Fruit fly (Drosophila melanogaster): Measurements from ENCODE around the gene CG2258.

The CG2258 gene

DNA sequence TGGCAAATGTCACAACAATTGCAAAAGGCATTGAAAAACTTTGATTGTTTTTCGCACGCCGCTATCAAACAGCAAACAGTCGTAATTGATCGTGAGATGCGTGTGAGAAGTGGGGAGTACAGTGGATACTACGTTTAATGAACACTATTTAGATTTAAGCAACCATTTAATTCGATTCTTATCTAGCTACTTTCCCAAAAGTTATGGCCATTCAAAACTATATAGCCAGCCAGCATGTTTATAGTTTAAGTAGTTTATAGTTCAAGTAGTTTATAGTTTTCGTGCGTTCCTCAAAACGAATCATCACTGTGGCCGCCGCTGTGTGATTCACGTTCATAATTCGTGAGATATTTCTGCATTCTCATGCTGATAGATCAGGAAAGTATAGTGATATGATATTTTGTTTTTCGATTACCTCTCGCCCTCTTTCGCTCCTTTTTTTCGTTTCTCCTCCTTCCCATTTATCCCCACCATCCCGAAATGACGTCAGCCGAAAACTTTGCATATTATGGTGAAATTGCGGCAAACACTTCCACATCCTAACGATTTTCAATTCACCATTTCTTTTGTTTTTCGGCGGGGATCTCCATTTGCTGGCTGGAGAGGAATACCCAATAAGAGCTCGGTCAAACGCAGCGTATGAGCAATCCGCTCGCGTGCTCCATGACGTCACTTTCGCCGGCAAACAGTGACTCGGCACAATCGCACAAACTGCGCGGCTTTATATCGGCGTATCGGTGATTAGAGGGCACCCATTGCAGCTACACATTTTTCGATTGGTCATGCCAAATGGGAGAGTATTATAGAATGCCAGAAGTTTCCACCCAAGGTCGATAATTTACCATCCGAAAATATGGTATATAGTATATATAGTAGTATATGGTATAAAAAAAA, 11.7 kb upstream of the CG2258 start (continued):
- TF ChIP-seq CG1233 (GFP tag; optimal IDR thresholded peaks at IDR 0.05) = no peak
- no peak for TF ChIP-seq cg (GFP tag; optimal IDR thresholded peaks at IDR 0.05)
- no peak for TF ChIP-seq CG17802 (tag; optimal IDR thresholded peaks at IDR 0.05)
- peak; percentile 69 for TF ChIP-seq CG7786 (GFP tag; optimal IDR thresholded peaks at IDR 0.05)
- peak; percentile 29 for TF ChIP-seq Side (GFP tag; optimal IDR thresholded peaks at IDR 0.05)
- TF ChIP-seq fru (optimal IDR thresholded peaks at IDR 0.05) = no peak
- peak; percentile 48; the same call in 1 of the 2 replicates for TF ChIP-seq GATAe (GFP tag; conservative IDR thresholded peaks at IDR 0.05)
- peak; percentile 42 for TF ChIP-seq exex (tag; optimal IDR thresholded peaks at IDR 0.05)
- no peak for TF ChIP-seq CG4282 (GFP tag; optimal IDR thresholded peaks at IDR 0.05)
- TF ChIP-seq oc (tag; optimal IDR thresholded peaks at IDR 0.05) = no peak
- peak; percentile 37 for TF ChIP-seq Hmx (GFP tag; optimal IDR thresholded peaks at IDR 0.05)
- peak; percentile 52; the same call in 1 of the 2 replicates for TF ChIP-seq cas (GFP tag; IDR thresholded peaks at IDR 0.05)
- no peak for TF ChIP-seq CG7271 (tag; optimal IDR thresholded peaks at IDR 0.05)
- TF ChIP-seq CG32767 (GFP tag; IDR thresholded peaks at IDR 0.05) = no peak
- no peak for TF ChIP-seq CG43689 (GFP tag; IDR thresholded peaks at IDR 0.05)
- no peak for TF ChIP-seq en (GFP tag; optimal IDR thresholded peaks at IDR 0.05)
- TF ChIP-seq Poxn (GFP tag; IDR thresholded peaks at IDR 0.05) = peak; percentile 72
- peak; percentile 7 for TF ChIP-seq CG3995 (GFP tag; optimal IDR thresholded peaks at IDR 0.05)
- no peak for TF ChIP-seq CG10565 (GFP tag; optimal IDR thresholded peaks at IDR 0.05)
- TF ChIP-seq CG4707 (GFP tag; optimal IDR thresholded peaks at IDR 0.05) = no peak
- peak; percentile 20 for TF ChIP-seq Hand (GFP tag; optimal IDR thresholded peaks at IDR 0.05)
- peak; percentile 73 for TF ChIP-seq Ada2b (GFP tag; IDR thresholded peaks at IDR 0.05)
- no peak for TF ChIP-seq pros (GFP tag; optimal IDR thresholded peaks at IDR 0.05)
- no peak for TF ChIP-seq CG12236 (GFP tag; optimal IDR thresholded peaks at IDR 0.05)
- TF ChIP-seq row (GFP tag; IDR thresholded peaks at IDR 0.05) = peak; percentile 85
- TF ChIP-seq dan (GFP tag; IDR thresholded peaks at IDR 0.05) = no peak
- no peak for TF ChIP-seq CkIIα-i1 (GFP tag; IDR thresholded peaks at IDR 0.05)
- no peak for TF ChIP-seq ab (GFP tag; optimal IDR thresholded peaks at IDR 0.05)
- no peak for TF ChIP-seq da (GFP tag; optimal IDR thresholded peaks at IDR 0.05)
- TF ChIP-seq MTF-1 (GFP tag; optimal IDR thresholded peaks at IDR 0.05; ENCODE audit: borderline replicate concordance) = no peak
- no peak for TF ChIP-seq CG9876 (GFP tag; optimal IDR thresholded peaks at IDR 0.05)
- TF ChIP-seq CG30431 (GFP tag; optimal IDR thresholded peaks at IDR 0.05) = no peak
- TF ChIP-seq pzg (GFP tag; optimal IDR thresholded peaks at IDR 0.05) = no peak
- 0 out of 3 replicates have a peak, but pooled peaks have one; percentile 40 for TF ChIP-seq CG11560 (tag; IDR thresholded peaks at IDR 0.05)
- TF ChIP-seq CG17612 (GFP tag; IDR thresholded peaks at IDR 0.05) = 0 out of 2 replicates have a peak, but pooled peaks have one; percentile 46
- no peak for TF ChIP-seq CG10959 (GFP tag; IDR thresholded peaks at IDR 0.05)
- peak; percentile 17 for TF ChIP-seq CG18262 (tag; optimal IDR thresholded peaks at IDR 0.05)
- TF ChIP-seq Lpt (GFP tag; optimal IDR thresholded peaks at IDR 0.05) = no peak
- no peak for TF ChIP-seq slp2 (GFP tag; optimal IDR thresholded peaks at IDR 0.05)
- TF ChIP-seq tin (GFP tag; optimal IDR thresholded peaks at IDR 0.05) = no peak
- TF ChIP-seq nau (GFP tag; optimal IDR thresholded peaks at IDR 0.05) = no peak
- peak; percentile 55 for TF ChIP-seq CG18619 (GFP tag; optimal IDR thresholded peaks at IDR 0.05)
- no peak for TF ChIP-seq kni (GFP tag; optimal IDR thresholded peaks at IDR 0.05)
- TF ChIP-seq CG4617 (GFP tag; optimal IDR thresholded peaks at IDR 0.05; ENCODE audit: borderline replicate concordance) = no peak
- no peak for TF ChIP-seq Kr (GFP tag; optimal IDR thresholded peaks at IDR 0.05)
- TF ChIP-seq CG17361 (GFP tag; IDR thresholded peaks at IDR 0.05) = 0 out of 3 replicates have a peak, but pooled peaks have one; percentile 16
- peak; percentile 74 for TF ChIP-seq Dip3 (GFP tag; optimal IDR thresholded peaks at IDR 0.05)
- TF ChIP-seq CG8924 (tag; optimal IDR thresholded peaks at IDR 0.05) = peak; percentile 54
- TF ChIP-seq pfk (GFP tag; optimal IDR thresholded peaks at IDR 0.05) = no peak
- no peak for TF ChIP-seq CG11723 (GFP tag; optimal IDR thresholded peaks at IDR 0.05)

All from whole organism, embryonic.